Fruit fly (Drosophila melanogaster) whole organism, embryonic: ENCODE results near the gene Hsp22.

Experiments
- Abd-B ChIP-seq: fragments of 200-800 bp; sonication (Bioruptor generic); optimal IDR thresholded peaks from 2 replicates; lab custom pipeline; 2018; ENCODE audit warnings: missing biosample characterization, mild to moderate bottlenecking, missing genetic modification characterization, moderate library complexity
- BEAF-32 ChIP-seq: fragments of 200-800 bp; sonication (Bioruptor generic); optimal IDR thresholded peaks from 3 replicates; lab custom pipeline; 2017; ENCODE audit warnings: missing biosample characterization, missing genetic modification characterization, mild to moderate bottlenecking, moderate library complexity, missing genetic modification reagents
- CG10543 ChIP-seq: fragments of 200-800 bp; sonication (Bioruptor generic); optimal IDR thresholded peaks from 3 replicates; lab custom pipeline; 2017; ENCODE audit warnings: missing biosample characterization, mild to moderate bottlenecking, missing genetic modification characterization, moderate library complexity
- CG12391 ChIP-seq: fragments of 200-800 bp; sonication (Bioruptor generic); optimal IDR thresholded peaks from 3 replicates; lab custom pipeline; 2018; ENCODE audit warnings: missing biosample characterization, mild to moderate bottlenecking, missing genetic modification characterization, moderate library complexity
- CG13296 ChIP-seq: fragments of 200-800 bp; sonication (Bioruptor generic); optimal IDR thresholded peaks from 3 replicates; lab custom pipeline; 2018; ENCODE audit warnings: missing biosample characterization, mild to moderate bottlenecking, missing genetic modification characterization
- CG14710 ChIP-seq: fragments of 200-800 bp; sonication (Bioruptor generic); optimal IDR thresholded peaks from 3 replicates; lab custom pipeline; 2019; ENCODE audit warnings: missing biosample characterization, mild to moderate bottlenecking, missing genetic modification characterization, moderate library complexity
- CG15011 ChIP-seq: fragments of 200-800 bp; sonication (Bioruptor generic); optimal IDR thresholded peaks from 3 replicates; lab custom pipeline; 2018; ENCODE audit warnings: missing biosample characterization, mild to moderate bottlenecking, missing genetic modification characterization
- CG17385 ChIP-seq: fragments of 200-800 bp; sonication (Bioruptor generic); optimal IDR thresholded peaks from 3 replicates; lab custom pipeline; 2018; ENCODE audit warnings: missing biosample characterization, mild to moderate bottlenecking, missing genetic modification characterization
- CG17568 ChIP-seq: fragments of 200-800 bp; sonication (Bioruptor generic); optimal IDR thresholded peaks from 2 replicates; lab custom pipeline; 2018; ENCODE audit warnings: missing biosample characterization, mild to moderate bottlenecking, missing genetic modification characterization, moderate library complexity
- CG2712 ChIP-seq: fragments of 200-800 bp; optimal IDR thresholded peaks from 3 replicates; lab custom pipeline; 2019; ENCODE audit warnings: missing biosample characterization, mild to moderate bottlenecking, missing genetic modification characterization, moderate library complexity
- CG3281 ChIP-seq: fragments of 200-800 bp; sonication (Bioruptor generic); optimal IDR thresholded peaks from 3 replicates; lab custom pipeline; 2017; ENCODE audit warnings: missing biosample characterization, mild to moderate bottlenecking, missing genetic modification characterization
- CkIIα-i1 ChIP-seq: fragments of 200-800 bp; sonication (Bioruptor generic); IDR thresholded peaks from 2 replicates; pipeline ENCODE4 v1.3.6; 2022; ENCODE audit warnings: missing biosample characterization, missing genetic modification characterization
- CrebB ChIP-seq: fragments of 200-800 bp; sonication (Bioruptor generic); optimal IDR thresholded peaks from 3 replicates; lab custom pipeline; 2018; ENCODE audit warnings: missing biosample characterization, mild to moderate bottlenecking, missing genetic modification characterization
- D ChIP-seq, 2 experiments: fragments of 200-800 bp in 1 of 2; fragments of >200 bp in 1 of 2; sonication (Bioruptor generic) in 1 of 2; optimal IDR thresholded peaks; 2 replicates in 1 of 2; 3 replicates in 1 of 2; lab custom pipeline; 2017; ENCODE audit warnings: mild to moderate bottlenecking in 1 of 2, missing biosample characterization in 1 of 2, missing genetic modification characterization in 1 of 2, missing genetic modification reagents in 1 of 2
- Dll ChIP-seq: fragments of 200-800 bp; sonication (Bioruptor generic); IDR thresholded peaks from 4 replicates; pipeline ENCODE4 v1.3.6; 2022; ENCODE audit warnings: missing biosample characterization, missing genetic modification characterization; ENCODE audit not compliant: partially characterized antibody
- Doc3 ChIP-seq: fragments of 200-800 bp; sonication (Bioruptor generic); IDR thresholded peaks from 3 replicates; pipeline ENCODE4 v1.3.6; 2022; ENCODE audit warnings: missing biosample characterization, missing genetic modification characterization; ENCODE audit not compliant: partially characterized antibody
- Dref ChIP-seq: fragments of 200-800 bp; sonication (Bioruptor generic); IDR thresholded peaks from 2 replicates; pipeline ENCODE4 v1.3.6; 2022; ENCODE audit warnings: missing biosample characterization, missing genetic modification characterization
- Hey ChIP-seq: fragments of 200-800 bp; sonication (Bioruptor generic); optimal IDR thresholded peaks from 3 replicates; lab custom pipeline; 2018; ENCODE audit warnings: missing biosample characterization, mild to moderate bottlenecking, missing genetic modification characterization
- Hmr ChIP-seq: fragments of 200-800 bp; sonication (Bioruptor generic); optimal IDR thresholded peaks from 3 replicates; lab custom pipeline; 2017; ENCODE audit warnings: mild to moderate bottlenecking, missing biosample characterization, missing genetic modification reagents, missing genetic modification characterization
- Ptx1 ChIP-seq: fragments of 200-800 bp; sonication (Bioruptor generic); IDR thresholded peaks from 2 replicates; pipeline ENCODE4 v1.3.6; 2022; ENCODE audit warnings: missing biosample characterization, missing genetic modification characterization
- Ravus ChIP-seq: fragments of 200-800 bp; sonication (Bioruptor generic); IDR thresholded peaks from 2 replicates; pipeline ENCODE4 v1.3.6; 2022; ENCODE audit warnings: missing biosample characterization, missing genetic modification characterization
- Side ChIP-seq: fragments of 200-800 bp; sonication (Bioruptor generic); optimal IDR thresholded peaks from 2 replicates; lab custom pipeline; 2016; ENCODE audit warnings: missing biosample characterization, missing genetic modification characterization
- Sox100B ChIP-seq: fragments of 200-800 bp; sonication (Bioruptor generic); optimal IDR thresholded peaks from 3 replicates; lab custom pipeline; 2018; ENCODE audit warnings: missing biosample characterization, mild to moderate bottlenecking, missing genetic modification characterization
- ato ChIP-seq: fragments of 200-800 bp; sonication (Bioruptor generic); IDR thresholded peaks from 2 replicates; pipeline ENCODE4 v1.3.6; 2022; ENCODE audit warnings: missing biosample characterization, missing genetic modification characterization; ENCODE audit not compliant: partially characterized antibody
- chn ChIP-seq: fragments of 200-800 bp; sonication (Bioruptor generic); optimal IDR thresholded peaks from 2 replicates; lab custom pipeline; 2016; ENCODE audit warnings: missing biosample characterization, missing genetic modification characterization
- dysf ChIP-seq: fragments of 200-800 bp; sonication (Bioruptor generic); IDR thresholded peaks from 3 replicates; pipeline ENCODE4 v1.3.6; 2022; ENCODE audit warnings: missing biosample characterization, missing genetic modification characterization
- exex ChIP-seq: fragments of 200-800 bp; sonication (Bioruptor generic); optimal IDR thresholded peaks from 4 replicates; lab custom pipeline; 2018; ENCODE audit warnings: missing biosample characterization, mild to moderate bottlenecking, missing genetic modification characterization, moderate library complexity
- gce ChIP-seq: fragments of 200-800 bp; sonication (Bioruptor generic); IDR thresholded peaks from 3 replicates; pipeline ENCODE4 v1.3.6; 2022; ENCODE audit warnings: missing biosample characterization, missing genetic modification characterization
- grau ChIP-seq: fragments of 200-800 bp; optimal IDR thresholded peaks from 3 replicates; lab custom pipeline; 2019; ENCODE audit warnings: missing biosample characterization, mild to moderate bottlenecking, missing genetic modification characterization, moderate library complexity
- gsb-n ChIP-seq: fragments of 200-800 bp; sonication (Bioruptor generic); optimal IDR thresholded peaks from 3 replicates; lab custom pipeline; 2018; ENCODE audit warnings: missing biosample characterization, mild to moderate bottlenecking, missing genetic modification characterization
- hkb ChIP-seq, 2 experiments: fragments of 200-800 bp in 1 of 2; fragments of >200 bp in 1 of 2; sonication (Bioruptor generic) in 1 of 2; IDR thresholded peaks in 1 of 2; optimal IDR thresholded peaks in 1 of 2; 2 replicates each; pipeline versions ENCODE4 v1.3.6 to Lab custom; 2017 to 2022; ENCODE audit warnings: missing biosample characterization in 1 of 2, missing genetic modification characterization in 1 of 2
- kay ChIP-seq: fragments of 200-800 bp; sonication (Bioruptor generic); optimal IDR thresholded peaks from 2 replicates; lab custom pipeline; 2016; ENCODE audit warnings: missing biosample characterization, missing genetic modification characterization
- lab ChIP-seq: fragments of 200-800 bp; sonication (Bioruptor generic); optimal IDR thresholded peaks from 3 replicates; lab custom pipeline; 2017; ENCODE audit warnings: missing biosample characterization, missing genetic modification characterization, mild to moderate bottlenecking, moderate library complexity, missing genetic modification reagents
- nmo ChIP-seq: fragments of 200-800 bp; sonication (Bioruptor generic); optimal IDR thresholded peaks from 2 replicates; lab custom pipeline; 2018; ENCODE audit warnings: missing biosample characterization, mild to moderate bottlenecking, missing genetic modification characterization, moderate library complexity
- onecut ChIP-seq: fragments of 200-800 bp; sonication (Bioruptor generic); IDR thresholded peaks from 2 replicates; pipeline ENCODE4 v1.3.6; 2022; ENCODE audit warnings: missing biosample characterization, missing genetic modification characterization
- sd ChIP-seq: fragments of 200-800 bp; sonication (Bioruptor generic); optimal IDR thresholded peaks from 3 replicates; lab custom pipeline; 2018; ENCODE audit warnings: missing biosample characterization, mild to moderate bottlenecking, missing genetic modification characterization, moderate library complexity
- slbo ChIP-seq: fragments of 200-800 bp; sonication (Bioruptor generic); IDR thresholded peaks from 2 replicates; pipeline ENCODE4 v1.3.6; 2022; ENCODE audit warnings: missing biosample characterization, missing genetic modification characterization
- slou ChIP-seq: fragments of 200-800 bp; sonication (Bioruptor generic); optimal IDR thresholded peaks from 3 replicates; lab custom pipeline; 2016; ENCODE audit warnings: missing biosample characterization, missing genetic modification characterization
- tll ChIP-seq, 2 experiments: fragments of 200-800 bp in 1 of 2; fragments of >200 bp in 1 of 2; sonication (Bioruptor generic) in 1 of 2; optimal IDR thresholded peaks; 2 replicates each; lab custom pipeline; 2017 to 2019; ENCODE audit warnings: missing biosample characterization in 2 of 2, missing genetic modification characterization in 2 of 2, mild to moderate bottlenecking in 1 of 2, moderate library complexity in 1 of 2
- vvl ChIP-seq: fragments of 200-800 bp; sonication (Bioruptor generic); IDR thresholded peaks from 2 replicates; pipeline ENCODE4 v1.3.6; 2022; ENCODE audit warnings: missing biosample characterization, missing genetic modification characterization

Hsp22 gene

DNA sequence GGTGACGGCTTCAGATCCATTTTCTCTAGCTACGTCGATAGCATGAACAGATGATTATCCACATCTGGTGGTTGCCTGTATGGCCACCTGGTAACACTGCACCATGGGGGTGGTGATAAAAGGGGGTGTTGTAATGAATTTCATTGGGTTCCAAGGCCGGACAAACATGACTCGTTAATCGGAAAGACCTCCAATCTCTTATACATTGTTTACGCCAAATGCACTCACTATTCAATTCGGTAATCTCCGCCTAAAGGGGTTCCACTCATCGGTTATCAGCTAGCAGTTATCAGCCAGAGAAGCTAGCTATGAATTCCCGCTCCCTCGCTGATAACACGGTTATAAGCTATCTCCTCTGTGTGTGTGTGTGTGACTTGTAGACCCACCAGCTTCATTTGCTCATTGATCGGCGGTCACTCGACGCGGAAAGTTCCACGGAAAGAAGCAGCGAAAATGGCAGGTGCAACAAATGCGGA, 12.5 kb upstream of the Hsp22 start, which contains the start of gene Pdxk (continued):
- peak; percentile 5; the same call in 1 of the 2 replicates for TF ChIP-seq slbo (GFP tag; lab: Robert Waterston, UW)
- no peak for TF ChIP-seq Abd-B
- TF ChIP-seq Side, result no peak
- peak; percentile 49 for TF ChIP-seq lab
- TF ChIP-seq vvl (GFP tag; lab: Robert Waterston, UW), result peak; percentile 46
- TF ChIP-seq ato (GFP tag; lab: Robert Waterston, UW), result no peak
- peak; percentile 31 for TF ChIP-seq CG12391 (tag; lab: Kevin White, UChicago)
- no peak for TF ChIP-seq tll (GFP tag; optimal IDR thresholded peaks at IDR 0.05; lab: Kevin White, UChicago)
- peak; percentile 20 for TF ChIP-seq CG3281 (GFP tag; lab: Kevin White, UChicago)
- peak; percentile 69; the same call in 1 of the 2 replicates for TF ChIP-seq onecut (GFP tag; lab: Robert Waterston, UW)
- TF ChIP-seq kay (GFP tag; lab: Kevin White, UChicago), result peak; percentile 34
- peak; percentile 45 for TF ChIP-seq CrebB
- TF ChIP-seq sd (tag; lab: Kevin White, UChicago), result no peak
- TF ChIP-seq D (optimal IDR thresholded peaks at IDR 0.05; lab: Kevin White, UChicago), result no peak
- TF ChIP-seq D (GFP tag; optimal IDR thresholded peaks at IDR 0.05; lab: Kevin White, UChicago), result no peak
- TF ChIP-seq grau, result no peak
- TF ChIP-seq hkb (optimal IDR thresholded peaks at IDR 0.05; lab: Kevin White, UChicago), result no peak
- TF ChIP-seq hkb (GFP tag; IDR thresholded peaks at IDR 0.05; lab: Robert Waterston, UW), result peak; percentile 37
- no peak for TF ChIP-seq nmo (GFP tag; lab: Kevin White, UChicago)
- peak; percentile 32 for TF ChIP-seq CG17385 (GFP tag; lab: Kevin White, UChicago)
- no peak for TF ChIP-seq Sox100B (GFP tag; lab: Kevin White, UChicago)
- peak; percentile 38 for TF ChIP-seq BEAF-32 (GFP tag; lab: Kevin White, UChicago)
- TF ChIP-seq Hmr (GFP tag; lab: Kevin White, UChicago), result peak; percentile 43
- TF ChIP-seq chn (GFP tag; lab: Kevin White, UChicago), result peak; percentile 59
- no peak for TF ChIP-seq CG15011 (GFP tag; lab: Kevin White, UChicago)
- no peak for TF ChIP-seq Ptx1 (GFP tag; lab: Robert Waterston, UW)
- TF ChIP-seq gce (GFP tag; lab: Robert Waterston, UW), result peak; percentile 46; the same call in 1 of the 3 replicates
- TF ChIP-seq Ravus (GFP tag; lab: Robert Waterston, UW), result no peak
- no peak for TF ChIP-seq Hey (tag; lab: Kevin White, UChicago)
- no peak; the same call in 2 of the 3 replicates for TF ChIP-seq dysf (GFP tag; lab: Robert Waterston, UW)
- no peak for TF ChIP-seq gsb-n (tag; lab: Kevin White, UChicago)
- peak; percentile 67 for TF ChIP-seq exex
- TF ChIP-seq slou (GFP tag; lab: Kevin White, UChicago), result no peak
- peak; percentile 94 for TF ChIP-seq CG10543 (GFP tag; lab: Kevin White, UChicago)
- TF ChIP-seq CkIIα-i1 (GFP tag; lab: Robert Waterston, UW), result no peak
- TF ChIP-seq CG14710 (tag; lab: Kevin White, UChicago), result peak; percentile 25
- TF ChIP-seq CG13296 (GFP tag; lab: Kevin White, UChicago), result peak; percentile 70
- TF ChIP-seq Dref, result peak; percentile 67
- TF ChIP-seq CG17568 (GFP tag; lab: Kevin White, UChicago), result peak; percentile 3
- TF ChIP-seq Dll, result 0 out of 4 replicates have a peak, but pooled peaks have one; percentile 40
- peak; percentile 10 for TF ChIP-seq CG2712 (tag; lab: Kevin White, UChicago)
- no peak for TF ChIP-seq Doc3
- TF ChIP-seq, all 482 proteins: peak for 109
